Fruit fly (Drosophila melanogaster): ENCODE data around the gene exex.

- TF ChIP-seq gsb (GFP tag; IDR thresholded peaks at IDR 0.05) (no peak), dysf (GFP tag; IDR thresholded peaks at IDR 0.05) (no peak), CG1529 (GFP tag; optimal IDR thresholded peaks at IDR 0.05) (no peak), vvl (GFP tag; IDR thresholded peaks at IDR 0.05) (no peak), cad (GFP tag; optimal IDR thresholded peaks at IDR 0.05) (no peak), org-1 (GFP tag; optimal IDR thresholded peaks at IDR 0.05) (no peak)
Observed at dm6 chr3L:7940558-7941238, 7.3 kb upstream of the exex start.

Data from whole organism, embryonic.